Worm (Caenorhabditis elegans) whole organism, early embryonic: ENCODE results near the gene C47D12.5.

Experiments
- B0310.2 ChIP-seq: sonication (generic microtip); optimal IDR thresholded peaks from 2 replicates; lab custom pipeline; 2016; ENCODE audit warnings: mild to moderate bottlenecking, missing genetic modification characterization, missing compliant biosample characterization
- F13C5.2 ChIP-seq: sonication (generic microtip); optimal IDR thresholded peaks from 2 replicates; lab custom pipeline; 2017; ENCODE audit warnings: mild to moderate bottlenecking, missing genetic modification characterization, inconsistent platforms, missing compliant biosample characterization
- aly-1 ChIP-seq: sonication (generic microtip); optimal IDR thresholded peaks from 2 replicates; lab custom pipeline; 2016; ENCODE audit warnings: missing genetic modification characterization, missing compliant biosample characterization
- ama-1 ChIP-seq: fragments of 150-350 bp; optimal IDR thresholded peaks from 2 replicates; lab custom pipeline; 2014
- ceh-36 ChIP-seq: sonication (generic microtip); optimal IDR thresholded peaks from 2 replicates; lab custom pipeline; 2016; ENCODE audit warnings: missing genetic modification characterization, inconsistent platforms, missing compliant biosample characterization
- ets-7 ChIP-seq: sonication (generic microtip); optimal IDR thresholded peaks from 2 replicates; lab custom pipeline; 2016; ENCODE audit warnings: missing genotype, missing genetic modification characterization, missing compliant biosample characterization
- flt-1 ChIP-seq: fragments of 200-800 bp; sonication (Bioruptor generic); IDR thresholded peaks from 2 replicates; pipeline ENCODE4 v1.3.6; 2022; ENCODE audit warnings: missing genetic modification characterization, missing compliant biosample characterization
- hmg-4 ChIP-seq: fragments of 200-800 bp; sonication (Bioruptor generic); optimal IDR thresholded peaks from 2 replicates; lab custom pipeline; 2018; ENCODE audit warnings: mild to moderate bottlenecking, missing genetic modification characterization, missing compliant biosample characterization
- hnd-1 ChIP-seq: sonication (generic microtip); optimal IDR thresholded peaks from 2 replicates; lab custom pipeline; 2016; ENCODE audit warnings: missing genetic modification characterization, missing compliant biosample characterization
- pes-1 ChIP-seq: fragments of 200-800 bp; sonication (Bioruptor generic); IDR thresholded peaks from 2 replicates; pipeline ENCODE4 v1.3.6; 2022; ENCODE audit warnings: missing genetic modification reagents, missing genetic modification characterization, missing compliant biosample characterization
- scrt-1 ChIP-seq: fragments of 200-800 bp; sonication (Bioruptor generic); IDR thresholded peaks from 2 replicates; pipeline ENCODE4 v1.3.6; 2022; ENCODE audit warnings: missing genetic modification characterization, missing compliant biosample characterization
- sea-1 ChIP-seq: fragments of 200-800 bp; sonication (Bioruptor generic); conservative IDR thresholded peaks from 2 replicates; pipeline ENCODE4 v1.3.6; 2022; ENCODE audit warnings: missing genetic modification characterization, missing compliant biosample characterization
- tra-4 ChIP-seq: sonication (generic microtip); optimal IDR thresholded peaks from 2 replicates; lab custom pipeline; 2017; ENCODE audit warnings: missing genetic modification characterization, missing compliant biosample characterization

Gene C47D12.5

ce11 chrII:11634057-11634676, 50.9 kb downstream of the C47D12.5 start:
- peak; percentile 66 for TF ChIP-seq B0310.2 (tag; lab: Kevin White, UChicago)
- TF ChIP-seq pes-1 (GFP tag; lab: Robert Waterston, UW) = no peak
- 0 out of 2 replicates have a peak, but pooled peaks have one; percentile 50 for TF ChIP-seq scrt-1 (GFP tag; lab: Robert Waterston, UW)
- TF ChIP-seq flt-1 = peak; percentile 4; the same call in 1 of the 2 replicates
- TF ChIP-seq sea-1 = 0 out of 2 replicates have a peak, but pooled peaks have one; percentile 13
- no peak for TF ChIP-seq aly-1 (tag; lab: Kevin White, UChicago)
- peak; percentile 2 for TF ChIP-seq ceh-36 (tag; lab: Kevin White, UChicago)
- TF ChIP-seq hmg-4 (GFP tag; lab: Kevin White, UChicago) = peak; percentile 90
- TF ChIP-seq ets-7 (tag; lab: Kevin White, UChicago) = peak; percentile 36
- peak; percentile 23 for TF ChIP-seq F13C5.2 (tag; lab: Kevin White, UChicago)

ce11 chrII:11633509-11633908, 51.6 kb downstream of the C47D12.5 start, which contains the start of gene din-1:
Gene din-1 (minus strand): TSS chrII:11633609.
- TF ChIP-seq tra-4 (no peak), B0310.2 (tag; lab: Kevin White, UChicago) (no peak), hnd-1 (tag; lab: Kevin White, UChicago) (no peak), ama-1 (lab: Kevin White, UChicago) (no peak), hmg-4 (GFP tag; lab: Kevin White, UChicago) (no peak)
